Fruit fly (Drosophila melanogaster): ENCODE measurements around the gene CG14915.

CG14915 gene

dm6 chr2L:11065932-11066823, 4.6 kb upstream of the CG14915 start:
- TF ChIP-seq dsf (GFP tag; optimal IDR thresholded peaks at IDR 0.05; ENCODE audit: borderline replicate concordance) (no peak), Abd-B (GFP tag; optimal IDR thresholded peaks at IDR 0.05) (no peak), dl (GFP tag; optimal IDR thresholded peaks at IDR 0.05; ENCODE audit: insufficient read depth in 1 of 2, partially characterized antibody in 2 of 2) (no peak), psq (GFP tag; optimal IDR thresholded peaks at IDR 0.05) (peak; percentile 16), jim (GFP tag; optimal IDR thresholded peaks at IDR 0.05) (no peak), HLH106 (tag; optimal IDR thresholded peaks at IDR 0.05) (peak; percentile 55), ey (GFP tag; optimal IDR thresholded peaks at IDR 0.05) (peak; percentile 66), h (GFP tag; optimal IDR thresholded peaks at IDR 0.05) (peak; percentile 76), CG9705 (GFP tag; optimal IDR thresholded peaks at IDR 0.05) (no peak), CG32264 (GFP tag; optimal IDR thresholded peaks at IDR 0.05) (peak; percentile 27), brk (GFP tag; optimal IDR thresholded peaks at IDR 0.05) (no peak), fru (GFP tag; optimal IDR thresholded peaks at IDR 0.05) (peak; percentile 71), Sp1 (GFP tag; optimal IDR thresholded peaks at IDR 0.05) (peak; percentile 33), Vsx2 (GFP tag; optimal IDR thresholded peaks at IDR 0.05; ENCODE audit: partially characterized antibody) (no peak), OdsH (GFP tag; optimal IDR thresholded peaks at IDR 0.05) (peak; percentile 46), Hnf4 (GFP tag; optimal IDR thresholded peaks at IDR 0.05) (peak; percentile 45), Myc (optimal IDR thresholded peaks at IDR 0.05) (no peak), sv (GFP tag; optimal IDR thresholded peaks at IDR 0.05) (no peak), sage (GFP tag; optimal IDR thresholded peaks at IDR 0.05) (no peak), Hr83 (GFP tag; optimal IDR thresholded peaks at IDR 0.05; ENCODE audit: poor library complexity, severe bottlenecking) (no peak), Rel (GFP tag; optimal IDR thresholded peaks at IDR 0.05) (no peak), Rel (tag; optimal IDR thresholded peaks at IDR 0.05) (no peak), br (GFP tag; optimal IDR thresholded peaks at IDR 0.05) (peak; percentile 45), foxo (GFP tag; optimal IDR thresholded peaks at IDR 0.05) (peak in 1 of 2 experiments; percentile 72), GATAd (GFP tag; optimal IDR thresholded peaks at IDR 0.05) (no peak), rgr (GFP tag; optimal IDR thresholded peaks at IDR 0.05) (peak; percentile 62), woc (GFP tag; optimal IDR thresholded peaks at IDR 0.05) (peak; percentile 5), Jra (GFP tag; optimal IDR thresholded peaks at IDR 0.05) (no peak), Dif (GFP tag; optimal IDR thresholded peaks at IDR 0.05; ENCODE audit: partially characterized antibody) (no peak), usp (GFP tag; optimal IDR thresholded peaks at IDR 0.05) (no peak), Mio (GFP tag; optimal IDR thresholded peaks at IDR 0.05) (no peak)

- peak; percentile 22 for TF ChIP-seq Sp1 (GFP tag; optimal IDR thresholded peaks at IDR 0.05)
- peak; percentile 76 for TF ChIP-seq sage (GFP tag; optimal IDR thresholded peaks at IDR 0.05)
- TF ChIP-seq fru (GFP tag; optimal IDR thresholded peaks at IDR 0.05), result peak; percentile 44
- TF ChIP-seq foxo (GFP tag; optimal IDR thresholded peaks at IDR 0.05), result peak; percentile 12 to 40
- TF ChIP-seq brk (GFP tag; optimal IDR thresholded peaks at IDR 0.05), result peak; percentile 59
- peak; percentile 56 for TF ChIP-seq Vsx2 (GFP tag; optimal IDR thresholded peaks at IDR 0.05; ENCODE audit: partially characterized antibody)
- peak; percentile 86 to 87 for TF ChIP-seq dl (GFP tag; optimal IDR thresholded peaks at IDR 0.05; ENCODE audit: insufficient read depth in 1 of 2, partially characterized antibody in 2 of 2)
- peak; percentile 12 for TF ChIP-seq CG32264 (GFP tag; optimal IDR thresholded peaks at IDR 0.05)
- peak; percentile 55 for TF ChIP-seq br (GFP tag; optimal IDR thresholded peaks at IDR 0.05)
- no peak for TF ChIP-seq Hr78 (GFP tag; optimal IDR thresholded peaks at IDR 0.05)
- peak; percentile 38 for TF ChIP-seq ey (GFP tag; optimal IDR thresholded peaks at IDR 0.05)
- TF ChIP-seq Rel (GFP tag; optimal IDR thresholded peaks at IDR 0.05), result peak; percentile 2
- peak; percentile 26 for TF ChIP-seq Rel (tag; optimal IDR thresholded peaks at IDR 0.05)
- no peak for TF ChIP-seq sv (GFP tag; optimal IDR thresholded peaks at IDR 0.05)
- TF ChIP-seq Hnf4 (GFP tag; optimal IDR thresholded peaks at IDR 0.05), result peak; percentile 9
- TF ChIP-seq tai (GFP tag; optimal IDR thresholded peaks at IDR 0.05), result no peak
- TF ChIP-seq lola (GFP tag; optimal IDR thresholded peaks at IDR 0.05), result no peak
- TF ChIP-seq h (GFP tag; optimal IDR thresholded peaks at IDR 0.05), result peak; percentile 41
- TF ChIP-seq CrebA (GFP tag; optimal IDR thresholded peaks at IDR 0.05; ENCODE audit: borderline replicate concordance), result peak; percentile 66
- peak; percentile 22 for TF ChIP-seq woc (GFP tag; optimal IDR thresholded peaks at IDR 0.05)
- TF ChIP-seq Dif (GFP tag; optimal IDR thresholded peaks at IDR 0.05; ENCODE audit: partially characterized antibody), result peak; percentile 88
- peak; percentile 46 for TF ChIP-seq Hr83 (GFP tag; optimal IDR thresholded peaks at IDR 0.05; ENCODE audit: poor library complexity, severe bottlenecking)
Observed at dm6 chr2L:11066887-11067459, 3.9 kb upstream of the CG14915 start, which contains the start of gene Samuel. Samuel (minus strand) TSS chr2L:11066998.
